Worm (Caenorhabditis elegans) whole organism, L4 larva: ENCODE results near the gene mrpl-36.

Experiments used
- F44E2.7 ChIP-seq: fragments of 200-800 bp; sonication (Bioruptor generic); IDR thresholded peaks from 2 replicates; pipeline ENCODE4 v2.1.2; 2022; ENCODE audit warnings: missing genetic modification characterization, missing compliant biosample characterization
- aly-2 ChIP-seq: sonication (generic microtip); optimal IDR thresholded peaks from 2 replicates; lab custom pipeline; 2018; ENCODE audit warnings: missing biosample characterization, missing genetic modification characterization
- ceh-28 ChIP-seq: fragments of 150-350 bp; optimal IDR thresholded peaks from 2 replicates; lab custom pipeline; 2014; ENCODE audit warnings: missing biosample characterization, missing genetic modification reagents, missing genetic modification characterization
- daf-12 ChIP-seq: fragments of 150-350 bp; optimal IDR thresholded peaks from 2 replicates; lab custom pipeline; 2014; ENCODE audit warnings: missing biosample characterization, missing genetic modification reagents, missing genetic modification characterization
- daf-16 ChIP-seq, 3 experiments: sonication (generic microtip); optimal IDR thresholded peaks; 2 replicates each; lab custom pipeline; 2016 to 2017; ENCODE audit warnings: missing genetic modification characterization in 3 of 3, missing genetic modification reagents in 3 of 3, mild to moderate bottlenecking in 2 of 3, missing compliant biosample characterization in 2 of 3, missing biosample characterization in 1 of 3, moderate library complexity in 1 of 3
- lsy-2 ChIP-seq, 2 experiments: fragments of 150-350 bp in 1 of 2; sonication (generic microtip) in 1 of 2; optimal IDR thresholded peaks; 2 replicates each; lab custom pipeline; 2014 to 2017; ENCODE audit warnings: missing biosample characterization in 2 of 2, missing genetic modification characterization in 2 of 2
- pqm-1 ChIP-seq: sonication (generic microtip); optimal IDR thresholded peaks from 2 replicates; lab custom pipeline; 2017; ENCODE audit warnings: missing biosample characterization, missing genetic modification characterization
- snpc-4 ChIP-seq: fragments of 150-350 bp; optimal IDR thresholded peaks from 2 replicates; lab custom pipeline; 2014; ENCODE audit warnings: missing biosample characterization, missing genetic modification characterization
- tag-97 ChIP-seq: fragments of 200-800 bp; sonication (Bioruptor generic); IDR thresholded peaks from 2 replicates; pipeline ENCODE4 v1.3.6; 2022; ENCODE audit warnings: missing genetic modification characterization, missing compliant biosample characterization

DNA sequence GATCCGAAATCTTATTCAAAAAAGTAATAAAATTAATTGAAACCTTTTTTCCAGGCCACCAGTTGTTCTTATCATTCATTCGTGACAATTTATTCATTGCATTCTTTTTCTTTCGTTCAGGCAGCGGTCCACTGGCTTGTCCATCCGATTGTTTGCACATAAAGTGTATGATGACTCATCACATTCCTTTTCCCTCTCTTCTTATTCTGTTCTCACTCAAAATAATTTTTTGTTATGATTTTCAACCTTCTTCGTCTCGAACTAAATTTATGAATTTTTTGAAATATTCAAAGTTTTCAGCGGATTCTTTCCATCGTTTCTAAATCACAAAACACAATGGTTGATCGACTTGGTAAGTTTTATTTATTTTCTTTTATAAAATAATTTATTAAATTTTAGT is 17.4 kb downstream of the mrpl-36 start, which contains the start of gene ZK632.12:
- TF ChIP-seq daf-12 (tag; lab: Kevin White, UChicago) (no peak), tag-97 (GFP tag; lab: Robert Waterston, UW) (no peak), snpc-4 (tag; lab: Kevin White, UChicago) (no peak), ceh-28 (tag; lab: Kevin White, UChicago) (no peak), aly-2 (no peak), lsy-2 (tag; optimal IDR thresholded peaks at IDR 0.05; lab: Kevin White, UChicago) (peak in 1 of 2 experiments; percentile 15), F44E2.7 (no peak), pqm-1 (no peak), daf-16 (GFP tag; optimal IDR thresholded peaks at IDR 0.05; lab: Kevin White, UChicago) (no peak), daf-16 (tag; optimal IDR thresholded peaks at IDR 0.05; lab: Kevin White, UChicago) (no peak)
